Fruit fly (Drosophila melanogaster) whole organism, wandering third instar larva: ENCODE data around the gene Nthl1.

Experiments used
- CrebA ChIP-seq: fragments of 200-800 bp; sonication (Bioruptor generic); optimal IDR thresholded peaks from 2 replicates; lab custom pipeline; 2016; ENCODE audit warnings: missing biosample characterization, mild to moderate bottlenecking, missing genetic modification characterization, borderline replicate concordance
- Dif ChIP-seq: fragments of 200-275, 200-300 bp; sonication (Bioruptor generic); optimal IDR thresholded peaks from 2 replicates; lab custom pipeline; 2018; ENCODE audit warnings: missing biosample characterization, missing genetic modification characterization; ENCODE audit not compliant: partially characterized antibody
- N ChIP-seq: fragments of >200 bp; optimal IDR thresholded peaks from 2 replicates; lab custom pipeline; 2018; ENCODE audit warnings: missing biosample characterization, missing external identifiers, missing genetic modification characterization
- OdsH ChIP-seq: fragments of 200-800 bp; sonication (Bioruptor generic); optimal IDR thresholded peaks from 2 replicates; lab custom pipeline; 2016; ENCODE audit warnings: missing biosample characterization, mild to moderate bottlenecking, missing genetic modification characterization
- Vsx2 ChIP-seq: fragments of 200-300, 225-300 bp; sonication (Bioruptor generic); optimal IDR thresholded peaks from 2 replicates; lab custom pipeline; 2018; ENCODE audit warnings: missing biosample characterization, missing genetic modification characterization; ENCODE audit not compliant: partially characterized antibody
- foxo ChIP-seq, 2 experiments: fragments of 200-800 bp; sonication (Bioruptor generic); optimal IDR thresholded peaks; 2 replicates in 1 of 2; 3 replicates in 1 of 2; lab custom pipeline; 2016 to 2017; ENCODE audit warnings: missing biosample characterization in 2 of 2, missing genetic modification characterization in 2 of 2
- h ChIP-seq: fragments of 200-800 bp; sonication (Bioruptor generic); optimal IDR thresholded peaks from 3 replicates; lab custom pipeline; 2016; ENCODE audit warnings: missing biosample characterization, mild to moderate bottlenecking, missing genetic modification characterization
- lola ChIP-seq: fragments of >200 bp; optimal IDR thresholded peaks from 2 replicates; lab custom pipeline; 2017; ENCODE audit warnings: missing biosample characterization, missing genetic modification characterization
- pan ChIP-seq: fragments of >200 bp; optimal IDR thresholded peaks from 2 replicates; lab custom pipeline; 2017

DNA sequence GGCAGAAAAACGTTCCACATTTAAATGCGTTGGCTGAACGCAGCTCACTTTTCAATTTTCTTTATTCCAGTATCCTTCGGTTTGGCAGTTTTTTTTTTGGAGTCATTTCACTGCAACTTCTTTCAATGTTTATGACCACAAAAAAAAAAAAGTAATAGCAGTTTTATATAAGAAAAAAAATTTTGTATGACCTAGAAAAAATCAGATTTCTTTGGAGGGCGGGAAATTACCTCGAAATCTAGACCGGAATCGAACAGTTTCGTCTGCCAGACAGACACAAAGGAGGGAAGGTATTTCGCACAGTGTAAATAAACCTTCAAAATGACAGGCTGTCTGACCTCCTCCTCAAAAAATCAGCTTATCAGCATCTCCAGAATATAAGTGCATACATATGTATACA, 47.2 kb downstream of the Nthl1 start:
- TF ChIP-seq lola (GFP tag; lab: Kevin White, UChicago) (no peak), h (no peak), foxo (GFP tag; optimal IDR thresholded peaks at IDR 0.05; lab: Kevin White, UChicago) (peak in 1 of 2 experiments; percentile 57), OdsH (GFP tag; lab: Kevin White, UChicago) (peak; percentile 41), Dif (GFP tag; lab: Kevin White, UChicago) (no peak), Vsx2 (GFP tag; lab: Kevin White, UChicago) (no peak), N (no peak), CrebA (no peak), pan (lab: Kevin White, UChicago) (no peak)
